Worm (Caenorhabditis elegans) whole organism, young adult: ENCODE measurements around the gene F28H6.4.

Experiments used
- B0035.1 ChIP-seq: sonication (generic microtip); optimal IDR thresholded peaks from 2 replicates; lab custom pipeline; 2016; ENCODE audit warnings: missing genetic modification characterization, mild to moderate bottlenecking, missing compliant biosample characterization, missing genotype, missing genetic modification reagents
- B0336.3 ChIP-seq: fragments of 200-800 bp; sonication (Bioruptor generic); IDR thresholded peaks from 2 replicates; pipeline ENCODE4 v1.3.6; 2022; ENCODE audit warnings: missing genetic modification characterization, missing compliant biosample characterization
- D2030.7 ChIP-seq: fragments of 200-800 bp; sonication (Bioruptor generic); IDR thresholded peaks from 2 replicates; pipeline ENCODE4 v1.3.6; 2022; ENCODE audit warnings: missing genetic modification reagents, missing genetic modification characterization, missing compliant biosample characterization
- F23B12.7 ChIP-seq: sonication (generic microtip); optimal IDR thresholded peaks from 2 replicates; lab custom pipeline; 2017; ENCODE audit warnings: missing genetic modification characterization, mild to moderate bottlenecking, missing compliant biosample characterization, antibody characterized with exemption, moderate library complexity; ENCODE audit not compliant: insufficient read depth
- F33H1.4 ChIP-seq: fragments of 200-800 bp; sonication (Bioruptor generic); IDR thresholded peaks from 2 replicates; pipeline ENCODE4 v1.3.6; 2022; ENCODE audit warnings: missing genetic modification reagents, missing genetic modification characterization, missing compliant biosample characterization
- F39B2.1 ChIP-seq: fragments of 200-800 bp; sonication (Bioruptor generic); IDR thresholded peaks from 2 replicates; pipeline ENCODE4 v1.3.6; 2022; ENCODE audit warnings: missing genetic modification reagents, missing genetic modification characterization, missing compliant biosample characterization
- F57C9.4 ChIP-seq: sonication (generic microtip); optimal IDR thresholded peaks from 2 replicates; lab custom pipeline; 2017; ENCODE audit warnings: mild to moderate bottlenecking, missing genetic modification characterization, missing compliant biosample characterization
- K11D2.4 ChIP-seq: fragments of 200-800 bp; sonication (Bioruptor generic); IDR thresholded peaks from 2 replicates; pipeline ENCODE4 v1.3.6; 2022; ENCODE audit warnings: missing genetic modification reagents, missing genetic modification characterization, missing compliant biosample characterization
- K12H6.12 ChIP-seq: fragments of 200-800 bp; sonication (Bioruptor generic); optimal IDR thresholded peaks from 2 replicates; lab custom pipeline; 2018; ENCODE audit warnings: mild to moderate bottlenecking, missing genetic modification characterization, missing compliant biosample characterization
- T07F8.4 ChIP-seq: sonication (generic microtip); optimal IDR thresholded peaks from 2 replicates; lab custom pipeline; 2016; ENCODE audit warnings: mild to moderate bottlenecking, missing genetic modification characterization, moderate library complexity, missing compliant biosample characterization
- Y53F4B.3 ChIP-seq: fragments of 200-800 bp; sonication (Bioruptor generic); IDR thresholded peaks from 2 replicates; pipeline ENCODE4 v1.3.6; 2022; ENCODE audit warnings: missing genetic modification reagents, missing genetic modification characterization, missing compliant biosample characterization
- ZK185.1 ChIP-seq: sonication (generic microtip); optimal IDR thresholded peaks from 2 replicates; lab custom pipeline; 2016; ENCODE audit warnings: mild to moderate bottlenecking, missing genetic modification characterization, missing compliant biosample characterization; ENCODE audit not compliant: poor library complexity, severe bottlenecking
- ama-1 ChIP-seq, 3 experiments: fragments of 150-350 bp in 1 of 3; sonication (generic microtip) in 2 of 3; optimal IDR thresholded peaks; 2 replicates each; lab custom pipeline; 2014 to 2018; ENCODE audit warnings: missing biosample characterization in 2 of 3, missing genetic modification characterization in 2 of 3, missing genetic modification reagents in 2 of 3
- aptf-2 ChIP-seq: fragments of 200-800 bp; sonication (Bioruptor generic); conservative IDR thresholded peaks from 2 replicates; pipeline ENCODE4 v1.3.6; 2022; ENCODE audit warnings: missing genetic modification reagents, missing genetic modification characterization, missing compliant biosample characterization
- aptf-3 ChIP-seq: fragments of 200-800 bp; sonication (Bioruptor generic); IDR thresholded peaks from 2 replicates; pipeline ENCODE4 v1.3.6; 2022; ENCODE audit warnings: missing genetic modification characterization, missing compliant biosample characterization
- athp-1 ChIP-seq: sonication (generic microtip); optimal IDR thresholded peaks from 2 replicates; lab custom pipeline; 2017; ENCODE audit warnings: mild to moderate bottlenecking, missing genetic modification characterization, missing compliant biosample characterization
- cebp-1 ChIP-seq, 2 experiments: fragments of 200-800 bp in 1 of 2; sonication (Bioruptor generic) in 1 of 2; sonication (generic microtip) in 1 of 2; IDR thresholded peaks in 1 of 2; optimal IDR thresholded peaks in 1 of 2; 2 replicates each; pipeline versions ENCODE4 v1.3.6 to Lab custom; 2017 to 2022; ENCODE audit warnings: missing compliant biosample characterization in 2 of 2, missing genetic modification characterization in 2 of 2, mild to moderate bottlenecking in 1 of 2, missing genetic modification reagents in 1 of 2, moderate library complexity in 1 of 2
- cebp-2 ChIP-seq: fragments of 200-800 bp; sonication (Bioruptor generic); IDR thresholded peaks from 2 replicates; pipeline ENCODE4 v1.3.6; 2022; ENCODE audit warnings: missing genetic modification characterization, missing compliant biosample characterization
- chd-7 ChIP-seq: sonication (generic microtip); optimal IDR thresholded peaks from 2 replicates; lab custom pipeline; 2016; ENCODE audit warnings: mild to moderate bottlenecking, missing genetic modification characterization, moderate library complexity, missing compliant biosample characterization
- die-1 ChIP-seq: sonication (generic microtip); optimal IDR thresholded peaks from 2 replicates; lab custom pipeline; 2016; ENCODE audit warnings: missing genotype, mild to moderate bottlenecking, missing genetic modification characterization, missing compliant biosample characterization
- efl-1 ChIP-seq: fragments of 150-350 bp; optimal IDR thresholded peaks from 2 replicates; lab custom pipeline; 2014; ENCODE audit warnings: missing biosample characterization, missing genetic modification reagents, missing genetic modification characterization
- egrh-3 ChIP-seq: fragments of 200-800 bp; sonication (Bioruptor generic); IDR thresholded peaks from 2 replicates; pipeline ENCODE4 v1.3.6; 2022; ENCODE audit warnings: missing genetic modification reagents, missing genetic modification characterization, missing compliant biosample characterization
- hlh-26 ChIP-seq: fragments of 200-800 bp; sonication (Bioruptor generic); conservative IDR thresholded peaks from 2 replicates; pipeline ENCODE4 v1.3.6; 2022; ENCODE audit warnings: missing genetic modification reagents, missing genetic modification characterization, missing compliant biosample characterization
- hmg-1.2 ChIP-seq: fragments of 200-800 bp; sonication (Bioruptor generic); IDR thresholded peaks from 2 replicates; pipeline ENCODE4 v1.3.6; 2022; ENCODE audit warnings: missing genetic modification reagents, missing genetic modification characterization, missing compliant biosample characterization
- lag-1 ChIP-seq: fragments of 200-800 bp; sonication (Bioruptor generic); IDR thresholded peaks from 2 replicates; pipeline ENCODE4 v1.3.6; 2022; ENCODE audit warnings: missing genetic modification reagents, missing genetic modification characterization, missing compliant biosample characterization
- let-526 ChIP-seq: fragments of 200-800 bp; sonication (Bioruptor generic); IDR thresholded peaks from 2 replicates; pipeline ENCODE4 v1.3.6; 2022; ENCODE audit warnings: missing genetic modification reagents, missing genetic modification characterization, missing compliant biosample characterization
- let-607 ChIP-seq, 2 experiments: fragments of 200-800 bp in 1 of 2; sonication (Bioruptor generic) in 1 of 2; sonication (generic microtip) in 1 of 2; optimal IDR thresholded peaks; 2 replicates each; lab custom pipeline; 2016 to 2018; ENCODE audit warnings: mild to moderate bottlenecking in 2 of 2, missing compliant biosample characterization in 2 of 2, missing genetic modification characterization in 2 of 2, moderate library complexity in 2 of 2, missing genotype in 1 of 2
- lin-40 ChIP-seq: sonication (generic microtip); optimal IDR thresholded peaks from 2 replicates; lab custom pipeline; 2016; ENCODE audit warnings: missing genetic modification characterization, mild to moderate bottlenecking, missing compliant biosample characterization, missing genotype, missing genetic modification reagents
- lir-1 ChIP-seq: fragments of 200-800 bp; sonication (Bioruptor generic); conservative IDR thresholded peaks from 2 replicates; pipeline ENCODE4 v1.3.6; 2022; ENCODE audit warnings: missing genetic modification reagents, missing genetic modification characterization, missing compliant biosample characterization
- lsl-1 ChIP-seq: fragments of 200-800 bp; sonication (Bioruptor generic); optimal IDR thresholded peaks from 2 replicates; lab custom pipeline; 2018; ENCODE audit warnings: mild to moderate bottlenecking, missing genetic modification characterization, moderate library complexity, missing compliant biosample characterization
- lsy-27 ChIP-seq: sonication (generic microtip); optimal IDR thresholded peaks from 2 replicates; lab custom pipeline; 2017; ENCODE audit warnings: missing genetic modification characterization, mild to moderate bottlenecking, missing compliant biosample characterization, antibody characterized with exemption, missing genotype, borderline replicate concordance; ENCODE audit not compliant: insufficient read depth
- madf-6 ChIP-seq: fragments of 200-800 bp; sonication (Bioruptor generic); IDR thresholded peaks from 2 replicates; pipeline ENCODE4 v1.3.6; 2022; ENCODE audit warnings: missing genetic modification reagents, missing genetic modification characterization, missing compliant biosample characterization
- mcd-1 ChIP-seq: fragments of 200-800 bp; sonication (Bioruptor generic); IDR thresholded peaks from 2 replicates; pipeline ENCODE4 v1.3.6; 2022; ENCODE audit warnings: missing genetic modification reagents, missing genetic modification characterization, missing compliant biosample characterization
- nfyb-1 ChIP-seq: fragments of 200-800 bp; sonication (Bioruptor generic); IDR thresholded peaks from 2 replicates; pipeline ENCODE4 v1.3.6; 2022; ENCODE audit warnings: missing genetic modification reagents, missing genetic modification characterization, missing compliant biosample characterization
- nhr-120 ChIP-seq: fragments of 200-800 bp; sonication (Bioruptor generic); IDR thresholded peaks from 2 replicates; pipeline ENCODE4 v1.3.6; 2022; ENCODE audit warnings: missing genetic modification characterization, missing compliant biosample characterization
- nhr-27 ChIP-seq: fragments of 200-800 bp; sonication (Bioruptor generic); optimal IDR thresholded peaks from 2 replicates; lab custom pipeline; 2018; ENCODE audit warnings: mild to moderate bottlenecking, missing genetic modification characterization, moderate library complexity, missing compliant biosample characterization
- nhr-80 ChIP-seq: sonication (generic microtip); optimal IDR thresholded peaks from 2 replicates; lab custom pipeline; 2016; ENCODE audit warnings: missing genetic modification characterization, missing compliant biosample characterization
- pbrm-1 ChIP-seq: fragments of 200-800 bp; sonication (Bioruptor generic); IDR thresholded peaks from 2 replicates; pipeline ENCODE4 v1.3.6; 2022; ENCODE audit warnings: missing genetic modification reagents, missing genetic modification characterization, missing compliant biosample characterization
- pha-4 ChIP-seq: fragments of 150-350 bp; sonication (generic microtip); optimal IDR thresholded peaks from 2 replicates; lab custom pipeline; 2014; ENCODE audit warnings: missing biosample characterization, missing genetic modification reagents, missing genetic modification characterization
- sdz-38 ChIP-seq: sonication (generic microtip); optimal IDR thresholded peaks from 2 replicates; lab custom pipeline; 2016; ENCODE audit warnings: missing genotype, missing genetic modification characterization, missing compliant biosample characterization
- snpc-3.4 ChIP-seq: sonication (generic microtip); optimal IDR thresholded peaks from 2 replicates; lab custom pipeline; 2017; ENCODE audit warnings: missing genetic modification characterization, mild to moderate bottlenecking, missing compliant biosample characterization, antibody characterized with exemption, moderate library complexity, missing genotype, missing genetic modification reagents
- snpc-4 ChIP-seq, 5 experiments: fragments of 150-350 bp in 1 of 5; sonication (generic microtip) in 4 of 5; optimal IDR thresholded peaks; 2 replicates each; lab custom pipeline; 2014 to 2018; ENCODE audit warnings: missing genetic modification characterization in 5 of 5, missing biosample characterization in 3 of 5, antibody characterized with exemption in 2 of 5, mild to moderate bottlenecking in 2 of 5, missing compliant biosample characterization in 2 of 5, missing genotype in 2 of 5, moderate library complexity in 2 of 5, missing genetic modification reagents in 1 of 5
- somi-1 ChIP-seq: fragments of 200-800 bp; sonication (Bioruptor generic); optimal IDR thresholded peaks from 2 replicates; lab custom pipeline; 2018; ENCODE audit warnings: mild to moderate bottlenecking, missing genetic modification characterization, missing compliant biosample characterization
- ztf-26 ChIP-seq: sonication (generic microtip); optimal IDR thresholded peaks from 2 replicates; lab custom pipeline; 2017; ENCODE audit warnings: missing genetic modification characterization, missing compliant biosample characterization
- ztf-3 ChIP-seq: fragments of 200-800 bp; sonication (Bioruptor generic); optimal IDR thresholded peaks from 2 replicates; lab custom pipeline; 2018; ENCODE audit warnings: mild to moderate bottlenecking, missing genetic modification characterization, missing compliant biosample characterization

The F28H6.4 gene

DNA sequence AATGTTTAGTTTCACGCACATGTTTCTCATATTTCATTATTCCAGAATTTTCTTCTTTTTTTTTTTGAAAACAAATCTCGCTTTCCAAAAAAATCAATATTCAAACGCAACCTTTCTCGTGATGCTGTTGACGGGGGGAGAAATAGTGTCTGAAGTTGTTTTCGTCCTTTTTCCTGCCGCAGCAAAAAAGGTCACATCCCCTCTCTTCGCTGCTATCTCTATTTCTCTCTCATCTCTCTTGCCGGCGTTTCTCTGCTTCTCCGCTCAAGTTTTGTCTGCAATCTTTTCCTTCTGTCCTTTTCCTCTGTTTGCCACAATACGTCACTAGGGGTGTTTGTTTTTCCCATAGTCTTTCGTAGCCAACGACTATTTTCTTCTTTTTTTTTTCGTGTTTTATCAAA, 19.1 kb downstream of the F28H6.4 start (continued):
- TF ChIP-seq pha-4 (tag; lab: Kevin White, UChicago) (peak; percentile 17), let-607 (tag; optimal IDR thresholded peaks at IDR 0.05; lab: Kevin White, UChicago) (no peak), chd-7 (tag; lab: Kevin White, UChicago) (peak; percentile 46), ztf-26 (tag; lab: Kevin White, UChicago) (peak; percentile 70), aptf-3 (GFP tag; lab: Robert Waterston, UW) (no peak), athp-1 (no peak), ztf-3 (GFP tag; lab: Kevin White, UChicago) (no peak), B0035.1 (tag; lab: Kevin White, UChicago) (no peak), F39B2.1 (GFP tag; lab: Robert Waterston, UW) (no peak), mcd-1 (peak; percentile 42; the same call in 1 of the 2 replicates), K11D2.4 (GFP tag; lab: Robert Waterston, UW) (peak; percentile 70), snpc-4 (GFP tag; optimal IDR thresholded peaks at IDR 0.05; lab: Kevin White, UChicago) (peak; percentile 10), snpc-4 (tag; optimal IDR thresholded peaks at IDR 0.05; lab: Kevin White, UChicago) (peak in 2 of 4 experiments; percentile 26 to 52), cebp-2 (GFP tag; lab: Robert Waterston, UW) (no peak), T07F8.4 (tag; lab: Kevin White, UChicago) (no peak), lir-1 (GFP tag; lab: Robert Waterston, UW) (no peak), ama-1 (optimal IDR thresholded peaks at IDR 0.05; lab: Kevin White, UChicago) (no peak), ama-1 (GFP tag; optimal IDR thresholded peaks at IDR 0.05; lab: Kevin White, UChicago) (no peak), Y53F4B.3 (GFP tag; lab: Robert Waterston, UW) (no peak), die-1 (tag; lab: Kevin White, UChicago) (peak; percentile 42), B0336.3 (GFP tag; lab: Robert Waterston, UW) (0 out of 2 replicates have a peak, but pooled peaks have one; percentile 29), nhr-80 (peak; percentile 61), D2030.7 (GFP tag; lab: Robert Waterston, UW) (no peak), lin-40 (tag; lab: Kevin White, UChicago) (peak; percentile 81), pbrm-1 (GFP tag; lab: Robert Waterston, UW) (0 out of 2 replicates have a peak, but pooled peaks have one; percentile 51), lsy-27 (tag; lab: Kevin White, UChicago) (no peak), egrh-3 (GFP tag; lab: Robert Waterston, UW) (peak; percentile 42), snpc-3.4 (tag; lab: Kevin White, UChicago) (no peak), hmg-1.2 (GFP tag; lab: Robert Waterston, UW) (peak; percentile 67; the same call in 1 of the 2 replicates), somi-1 (GFP tag; lab: Kevin White, UChicago) (peak; percentile 68), K12H6.12 (tag; lab: Kevin White, UChicago) (peak; percentile 84), F23B12.7 (tag; lab: Kevin White, UChicago) (peak; percentile 69), sdz-38 (tag; lab: Kevin White, UChicago) (no peak), madf-6 (GFP tag; lab: Robert Waterston, UW) (no peak)

DNA sequence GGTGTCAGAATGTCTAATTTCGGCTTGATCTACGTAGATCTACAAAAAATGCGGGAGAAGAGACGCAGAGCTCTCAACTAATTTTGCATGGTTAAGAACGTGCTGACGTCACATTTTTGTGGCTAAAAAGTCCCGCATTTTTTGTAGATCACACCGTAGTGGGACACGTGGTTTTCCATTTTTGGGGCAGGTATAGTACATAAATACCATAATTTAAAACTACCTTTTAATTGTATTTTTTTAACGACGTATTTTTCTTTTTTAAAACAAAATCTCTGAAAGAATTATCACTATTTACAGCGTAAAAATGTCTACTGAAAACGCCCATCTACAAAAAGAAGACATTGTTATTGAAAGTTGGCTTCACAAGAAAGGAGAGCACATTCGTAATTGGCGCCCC, 19.7 kb downstream of the F28H6.4 start, which contains the start of gene akt-2:
TSS of gene akt-2 (plus strand) at position 301 of the 400 bp plus-strand sequence.
- TF ChIP-seq ama-1 (optimal IDR thresholded peaks at IDR 0.05; lab: Kevin White, UChicago) (no peak), ama-1 (GFP tag; optimal IDR thresholded peaks at IDR 0.05; lab: Kevin White, UChicago) (no peak), efl-1 (GFP tag; lab: Kevin White, UChicago) (no peak), lag-1 (GFP tag; lab: Robert Waterston, UW) (no peak), lsl-1 (GFP tag; lab: Kevin White, UChicago) (no peak), nfyb-1 (GFP tag; lab: Robert Waterston, UW) (no peak), nhr-27 (no peak), F33H1.4 (GFP tag; lab: Robert Waterston, UW) (no peak), T07F8.4 (tag; lab: Kevin White, UChicago) (no peak), nhr-120 (no peak), F57C9.4 (tag; lab: Kevin White, UChicago) (no peak), hlh-26 (GFP tag; lab: Robert Waterston, UW) (no peak), cebp-1 (GFP tag; IDR thresholded peaks at IDR 0.05; lab: Robert Waterston, UW) (no peak), cebp-1 (tag; optimal IDR thresholded peaks at IDR 0.05; lab: Kevin White, UChicago) (no peak), athp-1 (no peak), F39B2.1 (GFP tag; lab: Robert Waterston, UW) (no peak), ztf-3 (GFP tag; lab: Kevin White, UChicago) (no peak), let-526 (GFP tag; lab: Robert Waterston, UW) (no peak), sdz-38 (tag; lab: Kevin White, UChicago) (no peak), aptf-2 (no peak), ZK185.1 (no peak)
